Fruit fly (Drosophila melanogaster) whole organism, embryonic: Measurements from ENCODE around the gene MtnE.
A peak's percentile ranks its signal among the peaks of the same experiment; 100 is the strongest.

Experiments
- Atf6 ChIP-seq: fragments of 200-800 bp; sonication (Bioruptor generic); IDR thresholded peaks from 2 replicates; pipeline ENCODE4 v1.3.6; 2022; ENCODE audit warnings: missing biosample characterization, missing genetic modification characterization
- B-H1 ChIP-seq: fragments of 200-800 bp; sonication (Bioruptor generic); IDR thresholded peaks from 3 replicates; pipeline ENCODE4 v1.3.6; 2022; ENCODE audit warnings: missing biosample characterization, missing genetic modification characterization
- CG10209 ChIP-seq: fragments of 200-800 bp; sonication (Bioruptor generic); optimal IDR thresholded peaks from 3 replicates; lab custom pipeline; 2017; ENCODE audit warnings: missing biosample characterization, mild to moderate bottlenecking, missing genetic modification characterization, missing genetic modification reagents
- CG10274 ChIP-seq: fragments of 200-800 bp; sonication (Bioruptor generic); optimal IDR thresholded peaks from 3 replicates; lab custom pipeline; 2017; ENCODE audit warnings: missing biosample characterization, mild to moderate bottlenecking, missing genetic modification characterization
- CG10565 ChIP-seq: fragments of 200-800 bp; sonication (Bioruptor generic); optimal IDR thresholded peaks from 3 replicates; lab custom pipeline; 2016; ENCODE audit warnings: missing biosample characterization, mild to moderate bottlenecking, missing genetic modification characterization
- CG10654 ChIP-seq: fragments of 200-800 bp; sonication (Bioruptor generic); optimal IDR thresholded peaks from 2 replicates; lab custom pipeline; 2016; ENCODE audit warnings: missing biosample characterization, missing genetic modification characterization
- CG11560 ChIP-seq: fragments of 200-800 bp; sonication (Bioruptor generic); IDR thresholded peaks from 3 replicates; pipeline ENCODE4 v1.3.6; 2022; ENCODE audit warnings: missing biosample characterization, missing genetic modification characterization
- CG12236 ChIP-seq: fragments of 200-800 bp; sonication (Bioruptor generic); optimal IDR thresholded peaks from 2 replicates; lab custom pipeline; 2016; ENCODE audit warnings: missing biosample characterization, missing genetic modification characterization
- CG14965 ChIP-seq: fragments of 200-800 bp; sonication (Bioruptor generic); optimal IDR thresholded peaks from 2 replicates; lab custom pipeline; 2016; ENCODE audit warnings: missing biosample characterization, missing genetic modification characterization, borderline replicate concordance
- CG1602 ChIP-seq: fragments of 200-800 bp; sonication (Bioruptor generic); optimal IDR thresholded peaks from 3 replicates; lab custom pipeline; 2016; ENCODE audit warnings: missing biosample characterization, missing genetic modification characterization
- CG16779 ChIP-seq: fragments of 200-800 bp; sonication (Bioruptor generic); IDR thresholded peaks from 2 replicates; pipeline ENCODE4 v1.3.6; 2022; ENCODE audit warnings: missing biosample characterization, missing genetic modification characterization
- CG16863 ChIP-seq: fragments of 200-800 bp; sonication (Bioruptor generic); optimal IDR thresholded peaks from 3 replicates; lab custom pipeline; 2016; ENCODE audit warnings: missing biosample characterization, missing genetic modification characterization
- CG17328 ChIP-seq: fragments of 200-800 bp; sonication (Bioruptor generic); IDR thresholded peaks from 2 replicates; pipeline ENCODE4 v1.3.6; 2022; ENCODE audit warnings: missing biosample characterization, missing genetic modification characterization
- CG18262 ChIP-seq: fragments of 200-800 bp; optimal IDR thresholded peaks from 3 replicates; lab custom pipeline; 2019; ENCODE audit warnings: missing biosample characterization, mild to moderate bottlenecking, missing genetic modification characterization, moderate library complexity
- CG18476 ChIP-seq: fragments of 200-800 bp; sonication (Bioruptor generic); optimal IDR thresholded peaks from 2 replicates; lab custom pipeline; 2016; ENCODE audit warnings: missing biosample characterization, mild to moderate bottlenecking, missing genetic modification characterization
- CG18619 ChIP-seq: fragments of 200-800 bp; sonication (Bioruptor generic); optimal IDR thresholded peaks from 3 replicates; lab custom pipeline; 2017; ENCODE audit warnings: missing biosample characterization, mild to moderate bottlenecking, missing genetic modification characterization
- CG2116 ChIP-seq: fragments of 200-800 bp; sonication (Bioruptor generic); optimal IDR thresholded peaks from 3 replicates; lab custom pipeline; 2018; ENCODE audit warnings: missing biosample characterization, mild to moderate bottlenecking, missing genetic modification characterization
- CG2202 ChIP-seq: fragments of 200-800 bp; sonication (Bioruptor generic); optimal IDR thresholded peaks from 2 replicates; lab custom pipeline; 2018; ENCODE audit warnings: missing biosample characterization, mild to moderate bottlenecking, missing genetic modification characterization
- CG34376 ChIP-seq: fragments of 200-800 bp; sonication (Bioruptor generic); optimal IDR thresholded peaks from 2 replicates; lab custom pipeline; 2018; ENCODE audit warnings: missing biosample characterization, mild to moderate bottlenecking, missing genetic modification characterization
- CG3838 ChIP-seq: fragments of 200-800 bp; sonication (Bioruptor generic); optimal IDR thresholded peaks from 3 replicates; lab custom pipeline; 2016; ENCODE audit warnings: missing biosample characterization, missing genetic modification characterization
- CG4282 ChIP-seq: fragments of 200-800 bp; sonication (Bioruptor generic); optimal IDR thresholded peaks from 2 replicates; lab custom pipeline; 2016; ENCODE audit warnings: missing biosample characterization, missing genetic modification characterization
- CG6765 ChIP-seq: fragments of 200-800 bp; sonication (Bioruptor generic); optimal IDR thresholded peaks from 3 replicates; lab custom pipeline; 2017; ENCODE audit warnings: missing biosample characterization, mild to moderate bottlenecking, missing genetic modification characterization
- CG6791 ChIP-seq: fragments of 200-800 bp; sonication (Bioruptor generic); IDR thresholded peaks from 3 replicates; pipeline ENCODE4 v1.3.6; 2022; ENCODE audit warnings: missing biosample characterization, missing genetic modification characterization; ENCODE audit not compliant: partially characterized antibody
- CG7963 ChIP-seq: fragments of 200-800 bp; sonication (Bioruptor generic); IDR thresholded peaks from 3 replicates; pipeline ENCODE4 v1.3.6; 2022; ENCODE audit warnings: missing biosample characterization, missing genetic modification characterization; ENCODE audit not compliant: partially characterized antibody
- CrebB ChIP-seq: fragments of 200-800 bp; sonication (Bioruptor generic); optimal IDR thresholded peaks from 3 replicates; lab custom pipeline; 2018; ENCODE audit warnings: missing biosample characterization, mild to moderate bottlenecking, missing genetic modification characterization
- D19A ChIP-seq: fragments of 200-800 bp; optimal IDR thresholded peaks from 3 replicates; lab custom pipeline; 2019; ENCODE audit warnings: missing biosample characterization, mild to moderate bottlenecking, missing genetic modification characterization, moderate library complexity
- Dll ChIP-seq: fragments of 200-800 bp; sonication (Bioruptor generic); IDR thresholded peaks from 4 replicates; pipeline ENCODE4 v1.3.6; 2022; ENCODE audit warnings: missing biosample characterization, missing genetic modification characterization; ENCODE audit not compliant: partially characterized antibody
- E2f2 ChIP-seq: fragments of 200-800 bp; sonication (Bioruptor generic); IDR thresholded peaks from 2 replicates; pipeline ENCODE4 v1.3.6; 2022; ENCODE audit warnings: missing biosample characterization, missing genetic modification characterization
- Ets65A ChIP-seq: fragments of 200-800 bp; sonication (Bioruptor generic); peaks from one replicate; lab custom pipeline; 2016; ENCODE audit warnings: missing biosample characterization, missing genetic modification characterization
- HLH4C ChIP-seq: fragments of 200-800 bp; sonication (Bioruptor generic); IDR thresholded peaks from 3 replicates; pipeline ENCODE4 v1.3.6; 2022; ENCODE audit warnings: missing biosample characterization, missing genetic modification characterization; ENCODE audit not compliant: partially characterized antibody
- Lim3 ChIP-seq: fragments of 200-800 bp; sonication (Bioruptor generic); IDR thresholded peaks from 2 replicates; pipeline ENCODE4 v1.3.6; 2022; ENCODE audit warnings: missing biosample characterization, missing genetic modification characterization
- Optix ChIP-seq: fragments of 200-800 bp; sonication (Bioruptor generic); IDR thresholded peaks from 3 replicates; pipeline ENCODE4 v1.3.6; 2022; ENCODE audit warnings: missing biosample characterization, missing genetic modification characterization
- Sox100B ChIP-seq: fragments of 200-800 bp; sonication (Bioruptor generic); optimal IDR thresholded peaks from 3 replicates; lab custom pipeline; 2018; ENCODE audit warnings: missing biosample characterization, mild to moderate bottlenecking, missing genetic modification characterization
- Stat92E ChIP-seq, 3 experiments: fragments of >200 bp in 2 of 3; fragments of 200-800 bp in 1 of 3; sonication (Bioruptor generic) in 1 of 3; optimal IDR thresholded peaks; 2 replicates each; lab custom pipeline; 2017 to 2019; ENCODE audit warnings: missing biosample characterization in 3 of 3, missing genetic modification characterization in 3 of 3, mild to moderate bottlenecking in 1 of 3, moderate library complexity in 1 of 3
- danr ChIP-seq: fragments of 200-800 bp; sonication (Bioruptor generic); IDR thresholded peaks from 2 replicates; pipeline ENCODE4 v1.3.6; 2022; ENCODE audit warnings: missing biosample characterization, missing genetic modification characterization
- dimm ChIP-seq: fragments of 200-800 bp; sonication (Bioruptor generic); IDR thresholded peaks from 2 replicates; pipeline ENCODE4 v1.3.6; 2022; ENCODE audit warnings: missing biosample characterization, missing genetic modification characterization
- insv ChIP-seq, 2 experiments: fragments of 200-800 bp; sonication (Bioruptor generic); optimal IDR thresholded peaks; 3 replicates each; lab custom pipeline; 2016 to 2018; ENCODE audit warnings: missing biosample characterization in 2 of 2, missing genetic modification characterization in 2 of 2
- lilli ChIP-seq: fragments of 200-800 bp; sonication (Bioruptor generic); optimal IDR thresholded peaks from 3 replicates; lab custom pipeline; 2016; ENCODE audit warnings: missing biosample characterization, missing genetic modification characterization
- maf-S ChIP-seq: fragments of 200-800 bp; sonication (Bioruptor generic); optimal IDR thresholded peaks from 2 replicates; lab custom pipeline; 2016; ENCODE audit warnings: missing biosample characterization, missing genetic modification characterization
- onecut ChIP-seq: fragments of 200-800 bp; sonication (Bioruptor generic); IDR thresholded peaks from 2 replicates; pipeline ENCODE4 v1.3.6; 2022; ENCODE audit warnings: missing biosample characterization, missing genetic modification characterization
- pita ChIP-seq: fragments of 200-800 bp; sonication (Bioruptor generic); optimal IDR thresholded peaks from 2 replicates; lab custom pipeline; 2017; ENCODE audit warnings: missing biosample characterization, mild to moderate bottlenecking, missing genetic modification characterization
- row ChIP-seq: fragments of 200-800 bp; sonication (Bioruptor generic); IDR thresholded peaks from 3 replicates; pipeline ENCODE4 v1.3.6; 2022; ENCODE audit warnings: missing biosample characterization, missing genetic modification characterization
- seq ChIP-seq: fragments of 200-800 bp; sonication (Bioruptor generic); IDR thresholded peaks from 2 replicates; pipeline ENCODE4 v1.3.6; 2022; ENCODE audit warnings: missing biosample characterization, missing genetic modification characterization
- shn ChIP-seq: fragments of 200-800 bp; sonication (Bioruptor generic); optimal IDR thresholded peaks from 3 replicates; lab custom pipeline; 2016; ENCODE audit warnings: missing biosample characterization, missing genetic modification characterization
- slou ChIP-seq: fragments of 200-800 bp; sonication (Bioruptor generic); optimal IDR thresholded peaks from 3 replicates; lab custom pipeline; 2016; ENCODE audit warnings: missing biosample characterization, missing genetic modification characterization
- sqz ChIP-seq: fragments of 200-800 bp; sonication (Bioruptor generic); optimal IDR thresholded peaks from 3 replicates; lab custom pipeline; 2018; ENCODE audit warnings: missing biosample characterization, mild to moderate bottlenecking, missing genetic modification characterization
- ssp ChIP-seq: fragments of 200-800 bp; sonication (Bioruptor generic); IDR thresholded peaks from 2 replicates; pipeline ENCODE4 v1.3.6; 2022; ENCODE audit warnings: missing biosample characterization, missing genetic modification characterization
- tap ChIP-seq: fragments of 200-800 bp; optimal IDR thresholded peaks from 3 replicates; lab custom pipeline; 2019; ENCODE audit warnings: missing biosample characterization, mild to moderate bottlenecking, missing genetic modification characterization, moderate library complexity
- zfh2 ChIP-seq: fragments of 200-800 bp; sonication (Bioruptor generic); optimal IDR thresholded peaks from 2 replicates; lab custom pipeline; 2016; ENCODE audit warnings: missing biosample characterization, missing genetic modification characterization

Gene MtnE

dm6 chr3R:20549855-20550603 is 15.5 kb upstream of the MtnE start (continued):
- TF ChIP-seq E2f2 (GFP tag; lab: Robert Waterston, UW) (peak; percentile 42; the same call in 1 of the 2 replicates), CG18262 (tag; lab: Kevin White, UChicago) (peak; percentile 91), tap (tag; lab: Kevin White, UChicago) (peak; percentile 80), Atf6 (peak; percentile 87), CG14965 (GFP tag; lab: Kevin White, UChicago) (no peak), D19A (tag; lab: Kevin White, UChicago) (peak; percentile 84), CG18476 (GFP tag; lab: Kevin White, UChicago) (peak; percentile 61), Lim3 (GFP tag; lab: Robert Waterston, UW) (no peak; the same call in 1 of the 2 replicates), CG4282 (GFP tag; lab: Kevin White, UChicago) (no peak), onecut (peak; percentile 82), zfh2 (GFP tag; lab: Kevin White, UChicago) (peak; percentile 14), seq (GFP tag; lab: Robert Waterston, UW) (peak; percentile 72), CG2116 (peak; percentile 40), maf-S (GFP tag; lab: Kevin White, UChicago) (no peak), CG17328 (GFP tag; lab: Robert Waterston, UW) (peak; percentile 87), CG7963 (no peak), Ets65A (peak; percentile 95), CG18619 (GFP tag; lab: Kevin White, UChicago) (peak; percentile 86), CG6765 (GFP tag; lab: Kevin White, UChicago) (peak; percentile 80), dimm (peak; percentile 50), CG16863 (GFP tag; lab: Kevin White, UChicago) (peak; percentile 54), CG10565 (GFP tag; lab: Kevin White, UChicago) (peak; percentile 25), CG10209 (GFP tag; lab: Kevin White, UChicago) (peak; percentile 86), lilli (GFP tag; lab: Kevin White, UChicago) (peak; percentile 81), CG6791 (GFP tag; lab: Robert Waterston, UW) (0 out of 3 replicates have a peak, but pooled peaks have one; percentile 5), CG16779 (GFP tag; lab: Robert Waterston, UW) (peak; percentile 43; the same call in 1 of the 2 replicates), Stat92E (GFP tag; optimal IDR thresholded peaks at IDR 0.05; lab: Kevin White, UChicago) (peak in 1 of 3 experiments; percentile 100), ssp (peak; percentile 71), B-H1 (GFP tag; lab: Robert Waterston, UW) (peak; percentile 75), row (GFP tag; lab: Robert Waterston, UW) (peak; percentile 97), HLH4C (GFP tag; lab: Robert Waterston, UW) (no peak), sqz (GFP tag; lab: Kevin White, UChicago) (peak; percentile 69), CG3838 (peak; percentile 41), shn (GFP tag; lab: Kevin White, UChicago) (peak; percentile 21), slou (GFP tag; lab: Kevin White, UChicago) (peak; percentile 20), Optix (GFP tag; lab: Robert Waterston, UW) (peak; percentile 78), CG10654 (GFP tag; lab: Kevin White, UChicago) (peak; percentile 84), CG10274 (GFP tag; lab: Kevin White, UChicago) (peak; percentile 76), CG12236 (no peak), CrebB (tag; lab: Kevin White, UChicago) (peak; percentile 48), insv (GFP tag; optimal IDR thresholded peaks at IDR 0.05; lab: Kevin White, UChicago) (no peak), CG34376 (GFP tag; lab: Kevin White, UChicago) (peak; percentile 69), CG2202 (tag; lab: Kevin White, UChicago) (peak; percentile 75), CG1602 (GFP tag; lab: Kevin White, UChicago) (peak; percentile 81), Sox100B (GFP tag; lab: Kevin White, UChicago) (peak; percentile 82), danr (GFP tag; lab: Robert Waterston, UW) (peak; percentile 79), Dll (GFP tag; lab: Robert Waterston, UW) (no peak), pita (GFP tag; lab: Kevin White, UChicago) (no peak), CG11560 (tag; lab: Robert Waterston, UW) (peak; percentile 78)
